Fruit fly (Drosophila melanogaster) Kc167 (cell line): ENCODE measurements around the gene Gga.

Experiments used
- Myc ChIP-seq: fragments of >200 bp; optimal IDR thresholded peaks from 2 replicates; lab custom pipeline; 2017; ENCODE audit warnings: missing external identifiers
- h ChIP-seq: fragments of >200 bp; optimal IDR thresholded peaks from 3 replicates; lab custom pipeline; 2018; ENCODE audit warnings: missing external identifiers
- psq ChIP-seq: fragments of >200 bp; optimal IDR thresholded peaks from 2 replicates; lab custom pipeline; 2017; ENCODE audit warnings: missing external identifiers
- ttk ChIP-seq: sonication (Bioruptor generic); optimal IDR thresholded peaks from 2 replicates; lab custom pipeline; 2017; ENCODE audit warnings: missing external identifiers

- TF ChIP-seq psq (lab: Kevin White, UChicago) (no peak), Myc (lab: Kevin White, UChicago) (no peak), ttk (no peak), h (lab: Kevin White, UChicago) (no peak)
These were observed 36.0 kb downstream of the Gga start for dm6 chrX:9636835-9637234.
